Worm (Caenorhabditis elegans) whole organism, L4 larva: ENCODE data around the gene ZK355.2.

ENCODE experiments used
- D1046.2 ChIP-seq: fragments of 200-800 bp; sonication (Bioruptor generic); IDR thresholded peaks from 2 replicates; pipeline ENCODE4 v1.3.6; 2022; ENCODE audit warnings: missing genetic modification characterization, missing compliant biosample characterization
- F10B5.3 ChIP-seq: sonication (generic microtip); optimal IDR thresholded peaks from 2 replicates; lab custom pipeline; 2016; ENCODE audit warnings: mild to moderate bottlenecking, missing genetic modification characterization, missing compliant biosample characterization
- F37D6.2 ChIP-seq: sonication (generic microtip); optimal IDR thresholded peaks from 2 replicates; lab custom pipeline; 2016; ENCODE audit warnings: mild to moderate bottlenecking, missing genetic modification characterization, missing compliant biosample characterization
- T26A8.4 ChIP-seq: fragments of 200-800 bp; sonication (Bioruptor generic); IDR thresholded peaks from 2 replicates; pipeline ENCODE4 v1.3.6; 2022; ENCODE audit warnings: missing genetic modification characterization, missing compliant biosample characterization
- Y105C5A.15 ChIP-seq: fragments of 200-800 bp; sonication (Bioruptor generic); IDR thresholded peaks from 2 replicates; pipeline ENCODE4 v1.3.6; 2022; ENCODE audit warnings: missing genetic modification characterization, missing compliant biosample characterization
- aha-1 ChIP-seq: fragments of 150-350 bp; peaks from one replicate; lab custom pipeline; 2014; ENCODE audit warnings: missing biosample characterization, missing genetic modification characterization
- ama-1 ChIP-seq: fragments of 150-350 bp; optimal IDR thresholded peaks from 2 replicates; lab custom pipeline; 2014; ENCODE audit warnings: inconsistent platforms, mixed read lengths
- attf-4 ChIP-seq: sonication (generic microtip); optimal IDR thresholded peaks from 3 replicates; lab custom pipeline; 2017; ENCODE audit warnings: missing biosample characterization, missing genetic modification characterization
- ceh-28 ChIP-seq: fragments of 150-350 bp; optimal IDR thresholded peaks from 2 replicates; lab custom pipeline; 2014; ENCODE audit warnings: missing biosample characterization, missing genetic modification reagents, missing genetic modification characterization
- ceh-44 ChIP-seq: fragments of 200-800 bp; sonication (Bioruptor generic); IDR thresholded peaks from 2 replicates; pipeline ENCODE4 v1.3.6; 2022; ENCODE audit warnings: missing genetic modification reagents, missing genetic modification characterization, missing compliant biosample characterization
- ceh-62 ChIP-seq: sonication (generic microtip); optimal IDR thresholded peaks from 2 replicates; lab custom pipeline; 2017; ENCODE audit warnings: missing biosample characterization, missing genetic modification characterization
- ctbp-1 ChIP-seq: fragments of 200-800 bp; sonication (Bioruptor generic); IDR thresholded peaks from 2 replicates; pipeline ENCODE4 v1.3.6; 2022; ENCODE audit warnings: missing genetic modification reagents, missing genetic modification characterization, missing compliant biosample characterization
- daf-12 ChIP-seq: fragments of 150-350 bp; optimal IDR thresholded peaks from 2 replicates; lab custom pipeline; 2014; ENCODE audit warnings: missing biosample characterization, missing genetic modification reagents, missing genetic modification characterization
- daf-16 ChIP-seq, 3 experiments: sonication (generic microtip); optimal IDR thresholded peaks; 2 replicates each; lab custom pipeline; 2016 to 2017; ENCODE audit warnings: missing genetic modification characterization in 3 of 3, missing genetic modification reagents in 3 of 3, mild to moderate bottlenecking in 2 of 3, missing compliant biosample characterization in 2 of 3, missing biosample characterization in 1 of 3, moderate library complexity in 1 of 3
- dmd-6 ChIP-seq: fragments of 200-800 bp; sonication (Bioruptor generic); IDR thresholded peaks from 2 replicates; pipeline ENCODE4 v1.3.6; 2022; ENCODE audit warnings: missing genetic modification reagents, missing genetic modification characterization, missing compliant biosample characterization
- dmd-8 ChIP-seq: fragments of 200-800 bp; sonication (Bioruptor generic); IDR thresholded peaks from 2 replicates; pipeline ENCODE4 v1.3.6; 2022; ENCODE audit warnings: missing genetic modification characterization, missing compliant biosample characterization
- dmd-9 ChIP-seq: fragments of 200-800 bp; sonication (Bioruptor generic); IDR thresholded peaks from 2 replicates; pipeline ENCODE4 v1.3.6; 2022; ENCODE audit warnings: missing genetic modification reagents, missing genetic modification characterization, missing compliant biosample characterization
- duxl-1 ChIP-seq: sonication (generic microtip); optimal IDR thresholded peaks from 2 replicates; lab custom pipeline; 2016; ENCODE audit warnings: mild to moderate bottlenecking, missing genetic modification characterization, moderate library complexity, missing compliant biosample characterization; ENCODE audit not compliant: poor library complexity
- hlh-30 ChIP-seq: sonication (generic microtip); optimal IDR thresholded peaks from 2 replicates; lab custom pipeline; 2017; ENCODE audit warnings: antibody characterized with exemption, mild to moderate bottlenecking, missing genetic modification characterization, missing compliant biosample characterization; ENCODE audit not compliant: insufficient read depth
- hmg-1.1 ChIP-seq: fragments of 200-800 bp; sonication (Bioruptor generic); IDR thresholded peaks from 2 replicates; pipeline ENCODE4 v1.3.6; 2022; ENCODE audit warnings: missing genetic modification reagents, missing genetic modification characterization, missing compliant biosample characterization
- lim-7 ChIP-seq: fragments of 200-800 bp; sonication (Bioruptor generic); IDR thresholded peaks from 2 replicates; pipeline ENCODE4 v1.3.6; 2022; ENCODE audit warnings: missing genetic modification characterization, missing compliant biosample characterization
- lin-29 ChIP-seq: fragments of 200-800 bp; sonication (Bioruptor generic); IDR thresholded peaks from 2 replicates; pipeline ENCODE4 v1.3.6; 2022; ENCODE audit warnings: missing genetic modification reagents, missing genetic modification characterization, missing compliant biosample characterization
- lin-38 ChIP-seq: fragments of 200-800 bp; sonication (Bioruptor generic); IDR thresholded peaks from 2 replicates; pipeline ENCODE4 v1.3.6; 2022; ENCODE audit warnings: missing genetic modification reagents, missing genetic modification characterization, missing compliant biosample characterization
- lin-39 ChIP-seq: fragments of 150-350 bp; optimal IDR thresholded peaks from 2 replicates; lab custom pipeline; 2014; ENCODE audit warnings: missing biosample characterization, missing genetic modification reagents, missing genetic modification characterization
- lir-3 ChIP-seq: sonication (generic microtip); optimal IDR thresholded peaks from 2 replicates; lab custom pipeline; 2016; ENCODE audit warnings: mild to moderate bottlenecking, missing genetic modification characterization, missing compliant biosample characterization
- madf-5 ChIP-seq, 2 experiments: fragments of 200-800 bp; sonication (Bioruptor generic); IDR thresholded peaks; 2 replicates each; pipeline ENCODE4 v1.3.6; 2022; ENCODE audit warnings: missing compliant biosample characterization in 2 of 2, missing genetic modification characterization in 2 of 2
- madf-9 ChIP-seq: fragments of 200-800 bp; sonication (Bioruptor generic); conservative IDR thresholded peaks from 2 replicates; pipeline ENCODE4 v1.3.6; 2022; ENCODE audit warnings: missing genetic modification reagents, missing genetic modification characterization, missing compliant biosample characterization
- mep-1 ChIP-seq: fragments of 150-350 bp; sonication (generic microtip); optimal IDR thresholded peaks from 3 replicates; lab custom pipeline; 2014; ENCODE audit warnings: missing biosample characterization, missing genetic modification characterization
- nhr-237 ChIP-seq: sonication (generic microtip); optimal IDR thresholded peaks from 2 replicates; lab custom pipeline; 2017; ENCODE audit warnings: missing biosample characterization, missing genetic modification characterization
- nhr-48 ChIP-seq: sonication (generic microtip); optimal IDR thresholded peaks from 2 replicates; lab custom pipeline; 2016; ENCODE audit warnings: mild to moderate bottlenecking, missing genetic modification characterization, missing compliant biosample characterization
- nhr-6 ChIP-seq: fragments of 150-350 bp; optimal IDR thresholded peaks from 2 replicates; lab custom pipeline; 2014; ENCODE audit warnings: missing biosample characterization, missing genetic modification characterization
- nhr-76 ChIP-seq: fragments of 150-350 bp; optimal IDR thresholded peaks from 2 replicates; lab custom pipeline; 2014; ENCODE audit warnings: missing biosample characterization, missing genetic modification characterization
- pqm-1 ChIP-seq: sonication (generic microtip); optimal IDR thresholded peaks from 2 replicates; lab custom pipeline; 2017; ENCODE audit warnings: missing biosample characterization, missing genetic modification characterization
- saeg-2 ChIP-seq: fragments of 200-800 bp; sonication (Bioruptor generic); IDR thresholded peaks from 2 replicates; pipeline ENCODE4 v1.3.6; 2022; ENCODE audit warnings: missing genetic modification reagents, missing genetic modification characterization, missing compliant biosample characterization
- sdz-12 ChIP-seq: fragments of 200-800 bp; sonication (Bioruptor generic); optimal IDR thresholded peaks from 2 replicates; lab custom pipeline; 2018; ENCODE audit warnings: mild to moderate bottlenecking, missing genetic modification characterization, missing compliant biosample characterization
- set-16 ChIP-seq: fragments of 200-800 bp; sonication (Bioruptor generic); IDR thresholded peaks from 2 replicates; pipeline ENCODE4 v1.3.6; 2022; ENCODE audit warnings: missing genetic modification reagents, missing genetic modification characterization, missing compliant biosample characterization
- skn-1 ChIP-seq: fragments of 150-350 bp; optimal IDR thresholded peaks from 2 replicates; lab custom pipeline; 2014; ENCODE audit warnings: missing biosample characterization, missing genetic modification characterization
- snpc-1.2 ChIP-seq: fragments of 200-800 bp; sonication (Bioruptor generic); IDR thresholded peaks from 2 replicates; pipeline ENCODE4 v1.3.6; 2022; ENCODE audit warnings: missing genetic modification reagents, missing genetic modification characterization, missing compliant biosample characterization
- zag-1 ChIP-seq: fragments of 150-350 bp; optimal IDR thresholded peaks from 2 replicates; lab custom pipeline; 2014; ENCODE audit warnings: missing biosample characterization, missing genetic modification characterization
- zfp-3 ChIP-seq: fragments of 200-800 bp; sonication (Bioruptor generic); conservative IDR thresholded peaks from 2 replicates; pipeline ENCODE4 v1.3.6; 2022; ENCODE audit warnings: missing genetic modification reagents, missing genetic modification characterization, missing compliant biosample characterization
- zip-11 ChIP-seq: fragments of 200-800 bp; sonication (Bioruptor generic); IDR thresholded peaks from 2 replicates; pipeline ENCODE4 v1.3.6; 2022; ENCODE audit warnings: missing genetic modification characterization, missing compliant biosample characterization
- ztf-7 ChIP-seq: fragments of 150-350 bp; optimal IDR thresholded peaks from 2 replicates; lab custom pipeline; 2014; ENCODE audit warnings: missing biosample characterization, missing genetic modification characterization

Gene ZK355.2

ce11 chrII:2881088-2881487 lies 42.6 kb upstream of the ZK355.2 start (continued):
- TF ChIP-seq lin-38: 0 out of 2 replicates have a peak, but pooled peaks have one; percentile 7
- no peak for TF ChIP-seq madf-5 (GFP tag; IDR thresholded peaks at IDR 0.05; lab: Robert Waterston, UW)

- TF ChIP-seq Y105C5A.15 (GFP tag; lab: Robert Waterston, UW) (no peak), nhr-6 (no peak), daf-16 (GFP tag; optimal IDR thresholded peaks at IDR 0.05; lab: Kevin White, UChicago) (no peak), daf-16 (tag; optimal IDR thresholded peaks at IDR 0.05; lab: Kevin White, UChicago) (no peak), madf-5 (GFP tag; IDR thresholded peaks at IDR 0.05; lab: Robert Waterston, UW) (no peak), skn-1 (tag; lab: Kevin White, UChicago) (no peak), ceh-62 (no peak), hlh-30 (no peak), ctbp-1 (GFP tag; lab: Robert Waterston, UW) (no peak), zag-1 (no peak), lin-29 (GFP tag; lab: Robert Waterston, UW) (no peak), duxl-1 (tag; lab: Kevin White, UChicago) (no peak), daf-12 (no peak)
Measured at ce11 chrII:2884810-2885209, 38.9 kb upstream of the ZK355.2 start, which contains the start of gene pigw-1. Gene pigw-1, minus strand, starts transcription at chrII:2884910.

- no peak for TF ChIP-seq T26A8.4 (GFP tag; lab: Robert Waterston, UW)
- TF ChIP-seq ceh-28 (tag; lab: Kevin White, UChicago): peak; percentile 89
- TF ChIP-seq sdz-12 (GFP tag; lab: Kevin White, UChicago): no peak
- TF ChIP-seq saeg-2 (GFP tag; lab: Robert Waterston, UW): no peak
Measured at ce11 chrII:2885518-2886449, 37.9 kb upstream of the ZK355.2 start.

- TF ChIP-seq nhr-76 (tag; lab: Kevin White, UChicago): no peak
- TF ChIP-seq sdz-12 (GFP tag; lab: Kevin White, UChicago): peak; percentile 90
- TF ChIP-seq dmd-8 (GFP tag; lab: Robert Waterston, UW): no peak
- TF ChIP-seq ceh-62: no peak
- peak; percentile 65 for TF ChIP-seq F37D6.2 (tag; lab: Kevin White, UChicago)
- no peak for TF ChIP-seq attf-4
- TF ChIP-seq F10B5.3: peak; percentile 31
- TF ChIP-seq lin-39 (tag; lab: Kevin White, UChicago): no peak
- TF ChIP-seq lim-7 (GFP tag; lab: Robert Waterston, UW): no peak
- peak; percentile 87 for TF ChIP-seq ceh-44 (GFP tag; lab: Robert Waterston, UW)
- no peak for TF ChIP-seq lir-3 (tag; lab: Kevin White, UChicago)
- TF ChIP-seq snpc-1.2 (GFP tag; lab: Robert Waterston, UW): peak; percentile 75; the same call in 1 of the 2 replicates
- TF ChIP-seq ama-1 (lab: Kevin White, UChicago): no peak
- no peak for TF ChIP-seq zag-1
- TF ChIP-seq zip-11 (GFP tag; lab: Robert Waterston, UW): no peak
- TF ChIP-seq mep-1 (tag; lab: Kevin White, UChicago): peak; percentile 80
- TF ChIP-seq nhr-6: peak; percentile 55
- no peak for TF ChIP-seq pqm-1 (tag; lab: Kevin White, UChicago)
- peak; percentile 78; the same call in 1 of the 2 replicates for TF ChIP-seq zfp-3 (GFP tag; lab: Robert Waterston, UW)
- TF ChIP-seq lin-29 (GFP tag; lab: Robert Waterston, UW): no peak
- peak; percentile 97 for TF ChIP-seq dmd-9
- TF ChIP-seq set-16 (GFP tag; lab: Robert Waterston, UW): peak; percentile 18; the same call in 1 of the 2 replicates
- peak; percentile 85 for TF ChIP-seq dmd-6 (GFP tag; lab: Robert Waterston, UW)
- peak; percentile 79 for TF ChIP-seq T26A8.4 (GFP tag; lab: Robert Waterston, UW)
- TF ChIP-seq ztf-7 (tag; lab: Kevin White, UChicago): peak; percentile 77
- TF ChIP-seq D1046.2: peak; percentile 74; the same call in 1 of the 2 replicates
- peak; percentile 94 for TF ChIP-seq aha-1 (tag; lab: Kevin White, UChicago)
- peak; percentile 88 for TF ChIP-seq madf-9 (GFP tag; lab: Robert Waterston, UW)
- no peak for TF ChIP-seq nhr-48 (tag; lab: Kevin White, UChicago)
- no peak for TF ChIP-seq nhr-237
- TF ChIP-seq hmg-1.1: peak; percentile 79
Measured at ce11 chrII:2888957-2889630, 34.6 kb upstream of the ZK355.2 start, which contains the start of gene pinn-1. Gene pinn-1, minus strand, starts transcription at chrII:2889007.
